1 fruit fly cellular context compared by ENCODE assay signal in the genomic region with DNA sequence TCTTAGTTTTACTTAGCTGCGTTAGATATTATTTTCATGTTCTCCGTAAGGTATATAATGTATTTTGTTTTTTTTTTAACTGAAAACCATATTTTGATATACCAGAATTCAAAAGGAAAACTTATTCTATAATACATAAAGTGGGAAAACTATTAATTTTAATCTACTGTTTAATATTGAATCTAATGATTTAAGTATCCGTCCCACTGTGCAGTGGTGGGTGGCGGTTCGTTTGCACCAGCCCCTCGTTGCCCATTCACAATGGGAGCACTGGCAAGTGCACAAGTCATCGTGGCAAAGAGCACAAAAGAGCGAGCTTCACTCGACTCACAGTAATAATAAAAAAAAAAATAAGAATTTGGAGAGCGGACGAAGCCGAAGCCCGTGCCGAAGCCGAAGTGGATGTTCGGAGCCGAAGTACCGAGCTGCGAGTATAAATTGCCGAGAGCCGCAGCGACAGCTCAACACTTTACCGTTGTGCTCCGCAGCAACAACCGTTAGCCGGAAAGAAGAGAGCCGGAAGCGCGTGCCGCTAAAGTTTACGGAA.
TF ChIP-seq lines count a peak whose summit lies in the region.

A gene (plus strand): TSS at position 475 of the 547 bp plus-strand sequence.

TF ChIP-seq in whole organism, embryonic, 481 proteins besides CTCF, POLR2A, EP300 and RAD21 (continued from another document):
- TF ChIP-seq CG33557 (GFP tag; optimal IDR thresholded peaks at IDR 0.05; lab: Kevin White, UChicago), result no peak
- TF ChIP-seq caup (GFP tag; optimal IDR thresholded peaks at IDR 0.05; lab: Kevin White, UChicago; ENCODE audit: severe bottlenecking), result no peak
- TF ChIP-seq CG32767 (GFP tag; IDR thresholded peaks at IDR 0.05; lab: Robert Waterston, UW), result no peak
- TF ChIP-seq CG3407 (GFP tag; optimal IDR thresholded peaks at IDR 0.05; lab: Kevin White, UChicago), result no peak
- no peak for TF ChIP-seq CG31224 (GFP tag; IDR thresholded peaks at IDR 0.05; lab: Robert Waterston, UW)
- TF ChIP-seq Dfd (GFP tag; optimal IDR thresholded peaks at IDR 0.05; lab: Kevin White, UChicago), result no peak
- peak; percentile 11 for TF ChIP-seq CG2875 (GFP tag; optimal IDR thresholded peaks at IDR 0.05; lab: Kevin White, UChicago)
- no peak for TF ChIP-seq sr (GFP tag; IDR thresholded peaks at IDR 0.05; lab: Robert Waterston, UW)
- TF ChIP-seq CG12942 (GFP tag; optimal IDR thresholded peaks at IDR 0.05; lab: Kevin White, UChicago), result no peak
- TF ChIP-seq schlank (tag; optimal IDR thresholded peaks at IDR 0.05; lab: Kevin White, UChicago), result no peak
- peak; percentile 18 for TF ChIP-seq Abd-B (GFP tag; optimal IDR thresholded peaks at IDR 0.05; lab: Kevin White, UChicago)
- no peak; the same call in 1 of the 2 replicates for TF ChIP-seq Ravus (GFP tag; IDR thresholded peaks at IDR 0.05; lab: Robert Waterston, UW)
- no peak for TF ChIP-seq hkb (optimal IDR thresholded peaks at IDR 0.05; lab: Kevin White, UChicago)
- peak; percentile 49; the same call in 1 of the 2 replicates for TF ChIP-seq hkb (GFP tag; IDR thresholded peaks at IDR 0.05; lab: Robert Waterston, UW)
- no peak for TF ChIP-seq corto (GFP tag; optimal IDR thresholded peaks at IDR 0.05; lab: Kevin White, UChicago)
- peak; percentile 9; the same call in 1 of the 2 replicates for TF ChIP-seq esg (GFP tag; conservative IDR thresholded peaks at IDR 0.05; lab: Robert Waterston, UW)
- TF ChIP-seq dpn (GFP tag; optimal IDR thresholded peaks at IDR 0.05; lab: Kevin White, UChicago), result peak in 1 of 2 experiments; percentile 41
- TF ChIP-seq CG13123 (GFP tag; optimal IDR thresholded peaks at IDR 0.05; lab: Kevin White, UChicago), result no peak
- peak; percentile 87 for TF ChIP-seq sqz (GFP tag; optimal IDR thresholded peaks at IDR 0.05; lab: Kevin White, UChicago)
- TF ChIP-seq Asciz (GFP tag; optimal IDR thresholded peaks at IDR 0.05; lab: Kevin White, UChicago), result peak; percentile 42
- TF ChIP-seq C15 (GFP tag; IDR thresholded peaks at IDR 0.05; lab: Robert Waterston, UW), result no peak
- TF ChIP-seq otp (GFP tag; IDR thresholded peaks at IDR 0.05; lab: Robert Waterston, UW), result no peak
- no peak for TF ChIP-seq Doc3 (GFP tag; IDR thresholded peaks at IDR 0.05; lab: Robert Waterston, UW; ENCODE audit: partially characterized antibody)
- no peak for TF ChIP-seq Pdp1 (GFP tag; optimal IDR thresholded peaks at IDR 0.05; lab: Kevin White, UChicago)
- peak; percentile 26; the same call in 1 of the 2 replicates for TF ChIP-seq E2f1 (GFP tag; IDR thresholded peaks at IDR 0.05; lab: Robert Waterston, UW)
- no peak for TF ChIP-seq Ada2b (GFP tag; IDR thresholded peaks at IDR 0.05; lab: Robert Waterston, UW)
- TF ChIP-seq CG7786 (GFP tag; optimal IDR thresholded peaks at IDR 0.05; lab: Kevin White, UChicago), result no peak
- peak; percentile 61 for TF ChIP-seq dmrt99B (tag; optimal IDR thresholded peaks at IDR 0.05; lab: Kevin White, UChicago)
- peak; percentile 3 for TF ChIP-seq CG1602 (GFP tag; optimal IDR thresholded peaks at IDR 0.05; lab: Kevin White, UChicago)
TF ChIP-seq in whole organism, embryonic: peak in this region for 128.
